Worm (Caenorhabditis elegans) whole organism, midembryonic: ENCODE data around the gene W10G11.3.

Source experiments
- flt-1 ChIP-seq: fragments of 200-800 bp; sonication (Bioruptor generic); IDR thresholded peaks from 2 replicates; pipeline ENCODE4 v1.3.6; 2022; ENCODE audit warnings: missing genetic modification characterization, missing compliant biosample characterization
- klf-2 ChIP-seq: fragments of 200-800 bp; sonication (Bioruptor generic); conservative IDR thresholded peaks from 2 replicates; pipeline ENCODE4 v1.3.6; 2022; ENCODE audit warnings: missing genetic modification reagents, missing genetic modification characterization, missing compliant biosample characterization
- med-1 ChIP-seq: sonication (generic microtip); optimal IDR thresholded peaks from 2 replicates; lab custom pipeline; 2017; ENCODE audit warnings: missing genetic modification characterization, mild to moderate bottlenecking, missing compliant biosample characterization, antibody characterized with exemption, missing genetic modification reagents; ENCODE audit not compliant: insufficient read depth
- tab-1 ChIP-seq: fragments of 200-800 bp; sonication (Bioruptor generic); IDR thresholded peaks from 2 replicates; pipeline ENCODE4 v1.3.6; 2022; ENCODE audit warnings: missing genetic modification characterization, missing compliant biosample characterization
- ztf-23 ChIP-seq: fragments of 200-800 bp; sonication (Bioruptor generic); IDR thresholded peaks from 2 replicates; pipeline ENCODE4 v1.3.6; 2022; ENCODE audit warnings: missing genetic modification reagents, missing genetic modification characterization, missing compliant biosample characterization
- ztf-29 ChIP-seq: fragments of 200-800 bp; sonication (Bioruptor generic); IDR thresholded peaks from 2 replicates; pipeline ENCODE4 v1.3.6; 2022; ENCODE audit warnings: missing genetic modification reagents, missing genetic modification characterization, missing compliant biosample characterization

ce11 chrII:3554673-3555072, 7.6 kb downstream of the W10G11.3 start:
- TF ChIP-seq ztf-29 (GFP tag; lab: Robert Waterston, UW) (no peak), flt-1 (GFP tag; lab: Robert Waterston, UW) (no peak), tab-1 (GFP tag; lab: Robert Waterston, UW) (no peak), med-1 (GFP tag; lab: Kevin White, UChicago) (no peak), klf-2 (no peak), ztf-23 (GFP tag; lab: Robert Waterston, UW) (no peak)
